Fruit fly (Drosophila melanogaster) whole organism, embryonic: Measurements from ENCODE around the gene mRRF1.

ENCODE experiments used
- ATbp ChIP-seq: fragments of 200-800 bp; sonication (Bioruptor generic); optimal IDR thresholded peaks from 2 replicates; lab custom pipeline; 2017; ENCODE audit warnings: missing biosample characterization, mild to moderate bottlenecking, missing genetic modification characterization, missing genetic modification reagents
- Ada2b ChIP-seq: fragments of 200-800 bp; sonication (Bioruptor generic); IDR thresholded peaks from 2 replicates; pipeline ENCODE4 v1.3.6; 2022; ENCODE audit warnings: missing biosample characterization, missing genetic modification characterization
- Atf6 ChIP-seq: fragments of 200-800 bp; sonication (Bioruptor generic); IDR thresholded peaks from 2 replicates; pipeline ENCODE4 v1.3.6; 2022; ENCODE audit warnings: missing biosample characterization, missing genetic modification characterization
- B-H2 ChIP-seq: fragments of 200-800 bp; sonication (Bioruptor generic); optimal IDR thresholded peaks from 2 replicates; lab custom pipeline; 2018; ENCODE audit warnings: missing biosample characterization, mild to moderate bottlenecking, missing genetic modification characterization
- BEAF-32 ChIP-seq: fragments of 200-800 bp; sonication (Bioruptor generic); optimal IDR thresholded peaks from 3 replicates; lab custom pipeline; 2017; ENCODE audit warnings: missing biosample characterization, missing genetic modification characterization, mild to moderate bottlenecking, moderate library complexity, missing genetic modification reagents
- CG10267 ChIP-seq: fragments of 200-800 bp; sonication (Bioruptor generic); optimal IDR thresholded peaks from 2 replicates; lab custom pipeline; 2018; ENCODE audit warnings: missing biosample characterization, mild to moderate bottlenecking, missing genetic modification characterization, moderate library complexity
- CG12299 ChIP-seq: fragments of 200-800 bp; sonication (Bioruptor generic); optimal IDR thresholded peaks from 2 replicates; lab custom pipeline; 2018; ENCODE audit warnings: missing biosample characterization, mild to moderate bottlenecking, missing genetic modification characterization
- CG13123 ChIP-seq: fragments of 200-800 bp; sonication (Bioruptor generic); optimal IDR thresholded peaks from 2 replicates; lab custom pipeline; 2016; ENCODE audit warnings: missing biosample characterization, missing genetic modification characterization
- CG13624 ChIP-seq: fragments of 200-800 bp; sonication (Bioruptor generic); optimal IDR thresholded peaks from 2 replicates; lab custom pipeline; 2016; ENCODE audit warnings: missing biosample characterization, missing genetic modification characterization
- CG13775 ChIP-seq: fragments of 200-800 bp; sonication (Bioruptor generic); optimal IDR thresholded peaks from 3 replicates; lab custom pipeline; 2017; ENCODE audit warnings: missing biosample characterization, mild to moderate bottlenecking, missing genetic modification characterization
- CG14860 ChIP-seq: fragments of 200-800 bp; sonication (Bioruptor generic); IDR thresholded peaks from 3 replicates; pipeline ENCODE4 v1.3.6; 2022; ENCODE audit warnings: missing biosample characterization, missing genetic modification characterization; ENCODE audit not compliant: partially characterized antibody
- CG15601 ChIP-seq: fragments of 200-800 bp; sonication (Bioruptor generic); optimal IDR thresholded peaks from 3 replicates; lab custom pipeline; 2019; ENCODE audit warnings: missing biosample characterization, mild to moderate bottlenecking, missing genetic modification characterization, moderate library complexity
- CG17385 ChIP-seq: fragments of 200-800 bp; sonication (Bioruptor generic); optimal IDR thresholded peaks from 3 replicates; lab custom pipeline; 2018; ENCODE audit warnings: missing biosample characterization, mild to moderate bottlenecking, missing genetic modification characterization
- CG18764 ChIP-seq: fragments of 200-800 bp; sonication (Bioruptor generic); optimal IDR thresholded peaks from 3 replicates; lab custom pipeline; 2016; ENCODE audit warnings: missing biosample characterization, missing genetic modification characterization
- CG2712 ChIP-seq: fragments of 200-800 bp; optimal IDR thresholded peaks from 3 replicates; lab custom pipeline; 2019; ENCODE audit warnings: missing biosample characterization, mild to moderate bottlenecking, missing genetic modification characterization, moderate library complexity
- CG2875 ChIP-seq: fragments of 200-800 bp; sonication (Bioruptor generic); optimal IDR thresholded peaks from 2 replicates; lab custom pipeline; 2017; ENCODE audit warnings: missing biosample characterization, mild to moderate bottlenecking, missing genetic modification characterization, missing genetic modification reagents
- CG32532 ChIP-seq: fragments of 200-800 bp; sonication (Bioruptor generic); IDR thresholded peaks from 2 replicates; pipeline ENCODE4 v1.3.6; 2022; ENCODE audit warnings: missing biosample characterization, missing genetic modification characterization
- CG3847 ChIP-seq: fragments of 200-800 bp; sonication (Bioruptor generic); IDR thresholded peaks from 2 replicates; pipeline ENCODE4 v1.3.6; 2022; ENCODE audit warnings: missing biosample characterization, missing genetic modification characterization
- CG3995 ChIP-seq: fragments of 200-800 bp; sonication (Bioruptor generic); optimal IDR thresholded peaks from 3 replicates; lab custom pipeline; 2016; ENCODE audit warnings: missing biosample characterization, missing genetic modification characterization
- CG4424 ChIP-seq: fragments of 200-800 bp; sonication (Bioruptor generic); optimal IDR thresholded peaks from 3 replicates; lab custom pipeline; 2016; ENCODE audit warnings: missing biosample characterization, missing genetic modification characterization
- CG4730 ChIP-seq: fragments of 200-800 bp; sonication (Bioruptor generic); IDR thresholded peaks from 2 replicates; pipeline ENCODE4 v1.3.6; 2022; ENCODE audit warnings: missing biosample characterization, missing genetic modification characterization
- CG7271 ChIP-seq: fragments of 200-800 bp; sonication (Bioruptor generic); optimal IDR thresholded peaks from 2 replicates; lab custom pipeline; 2018; ENCODE audit warnings: missing biosample characterization, mild to moderate bottlenecking, missing genetic modification characterization, moderate library complexity
- CG7839 ChIP-seq: fragments of 200-800 bp; sonication (Bioruptor generic); optimal IDR thresholded peaks from 3 replicates; lab custom pipeline; 2018; ENCODE audit warnings: missing biosample characterization, mild to moderate bottlenecking, missing genetic modification characterization, moderate library complexity
- CG7928 ChIP-seq: fragments of 200-800 bp; sonication (Bioruptor generic); optimal IDR thresholded peaks from 2 replicates; lab custom pipeline; 2017; ENCODE audit warnings: missing biosample characterization, mild to moderate bottlenecking, missing genetic modification characterization
- CG9215 ChIP-seq: fragments of 200-800 bp; sonication (Bioruptor generic); IDR thresholded peaks from 2 replicates; pipeline ENCODE4 v1.3.6; 2022; ENCODE audit warnings: missing biosample characterization, missing genetic modification characterization
- CG9437 ChIP-seq: fragments of 200-800 bp; sonication (Bioruptor generic); optimal IDR thresholded peaks from 2 replicates; lab custom pipeline; 2018; ENCODE audit warnings: missing biosample characterization, mild to moderate bottlenecking, missing genetic modification characterization
- CoRest ChIP-seq: fragments of 200-800 bp; sonication (Bioruptor generic); optimal IDR thresholded peaks from 3 replicates; lab custom pipeline; 2018; ENCODE audit warnings: missing biosample characterization, mild to moderate bottlenecking, missing genetic modification characterization, moderate library complexity
- E2f2 ChIP-seq: fragments of 200-800 bp; sonication (Bioruptor generic); IDR thresholded peaks from 2 replicates; pipeline ENCODE4 v1.3.6; 2022; ENCODE audit warnings: missing biosample characterization, missing genetic modification characterization
- H2.0 ChIP-seq: fragments of 200-800 bp; sonication (Bioruptor generic); IDR thresholded peaks from 2 replicates; pipeline ENCODE4 v1.3.6; 2022; ENCODE audit warnings: missing biosample characterization, missing genetic modification characterization
- HLH4C ChIP-seq: fragments of 200-800 bp; sonication (Bioruptor generic); IDR thresholded peaks from 3 replicates; pipeline ENCODE4 v1.3.6; 2022; ENCODE audit warnings: missing biosample characterization, missing genetic modification characterization; ENCODE audit not compliant: partially characterized antibody
- HmgD ChIP-seq: fragments of 200-800 bp; sonication (Bioruptor generic); optimal IDR thresholded peaks from 3 replicates; lab custom pipeline; 2016; ENCODE audit warnings: missing biosample characterization, missing genetic modification characterization
- Hsf ChIP-seq: fragments of 200-800 bp; sonication (Bioruptor generic); optimal IDR thresholded peaks from 3 replicates; lab custom pipeline; 2016; ENCODE audit warnings: missing biosample characterization, missing genetic modification characterization
- Nf-YC ChIP-seq: fragments of 200-800 bp; optimal IDR thresholded peaks from 3 replicates; lab custom pipeline; 2019; ENCODE audit warnings: missing biosample characterization, mild to moderate bottlenecking, missing genetic modification characterization, moderate library complexity
- Oaz ChIP-seq: fragments of 200-800 bp; sonication (Bioruptor generic); IDR thresholded peaks from 2 replicates; pipeline ENCODE4 v1.3.6; 2022; ENCODE audit warnings: missing biosample characterization, missing genetic modification characterization
- Xrp1 ChIP-seq: fragments of 200-800 bp; sonication (Bioruptor generic); IDR thresholded peaks from 2 replicates; pipeline ENCODE4 v1.3.6; 2022; ENCODE audit warnings: missing biosample characterization, missing genetic modification characterization
- ap ChIP-seq: fragments of 200-800 bp; sonication (Bioruptor generic); IDR thresholded peaks from 2 replicates; pipeline ENCODE4 v1.3.6; 2022; ENCODE audit warnings: missing biosample characterization, missing genetic modification characterization
- crp ChIP-seq, 2 experiments: fragments of 200-800 bp; sonication (Bioruptor generic); optimal IDR thresholded peaks; 2 replicates in 1 of 2; 3 replicates in 1 of 2; lab custom pipeline; 2017; ENCODE audit warnings: missing biosample characterization in 2 of 2, missing genetic modification characterization in 2 of 2, mild to moderate bottlenecking in 1 of 2, moderate library complexity in 1 of 2
- esg ChIP-seq: fragments of 200-800 bp; sonication (Bioruptor generic); conservative IDR thresholded peaks from 2 replicates; pipeline ENCODE4 v1.3.6; 2022; ENCODE audit warnings: missing biosample characterization, missing genetic modification characterization
- inv ChIP-seq: fragments of 200-800 bp; sonication (Bioruptor generic); IDR thresholded peaks from 2 replicates; pipeline ENCODE4 v1.3.6; 2022; ENCODE audit warnings: missing biosample characterization, missing genetic modification characterization; ENCODE audit not compliant: partially characterized antibody
- lov ChIP-seq, 2 experiments: fragments of 200-800 bp in 1 of 2; fragments of >200 bp in 1 of 2; sonication (Bioruptor generic) in 1 of 2; IDR thresholded peaks in 1 of 2; optimal IDR thresholded peaks in 1 of 2; 2 replicates in 1 of 2; 3 replicates in 1 of 2; pipeline versions ENCODE4 v1.3.6 to Lab custom; 2017 to 2022; ENCODE audit warnings: missing biosample characterization in 1 of 2, missing genetic modification characterization in 1 of 2
- otp ChIP-seq: fragments of 200-800 bp; sonication (Bioruptor generic); IDR thresholded peaks from 3 replicates; pipeline ENCODE4, ENCODE4 v1.3.6; 2022; ENCODE audit warnings: missing biosample characterization, missing genetic modification characterization
- peb ChIP-seq: fragments of 200-800 bp; sonication (Bioruptor generic); IDR thresholded peaks from 2 replicates; pipeline ENCODE4 v1.3.6; 2022; ENCODE audit warnings: missing biosample characterization, missing genetic modification characterization
- prd ChIP-seq, 3 experiments: fragments of >200 bp in 2 of 3; fragments of 200-800 bp in 1 of 3; sonication (Bioruptor generic) in 1 of 3; optimal IDR thresholded peaks in 2 of 3; IDR thresholded peaks in 1 of 3; 2 replicates in 2 of 3; 3 replicates in 1 of 3; pipeline versions ENCODE4 v1.3.6 to Lab custom; 2017 to 2022; ENCODE audit warnings: missing biosample characterization in 1 of 3, missing genetic modification characterization in 1 of 3
- psq ChIP-seq: fragments of 200-800 bp; sonication (Bioruptor generic); optimal IDR thresholded peaks from 2 replicates; lab custom pipeline; 2017; ENCODE audit warnings: missing biosample characterization, missing genetic modification characterization
- sqz ChIP-seq: fragments of 200-800 bp; sonication (Bioruptor generic); optimal IDR thresholded peaks from 3 replicates; lab custom pipeline; 2018; ENCODE audit warnings: missing biosample characterization, mild to moderate bottlenecking, missing genetic modification characterization
- sug ChIP-seq: fragments of 200-800 bp; optimal IDR thresholded peaks from 2 replicates; lab custom pipeline; 2019; ENCODE audit warnings: missing biosample characterization, mild to moderate bottlenecking, missing genetic modification characterization, moderate library complexity
- trem ChIP-seq: fragments of 200-800 bp; optimal IDR thresholded peaks from 3 replicates; lab custom pipeline; 2019; ENCODE audit warnings: missing biosample characterization, mild to moderate bottlenecking, missing genetic modification characterization, moderate library complexity
- vnd ChIP-seq: fragments of 200-800 bp; sonication (Bioruptor generic); IDR thresholded peaks from 3 replicates; pipeline ENCODE4 v1.3.6; 2022; ENCODE audit warnings: missing biosample characterization, missing genetic modification characterization; ENCODE audit not compliant: partially characterized antibody

The mRRF1 gene

dm6 chr3L:9370907-9371365, 6.8 kb downstream of the mRRF1 start, which contains the start of gene Fdx1 (continued):
- TF ChIP-seq CG9437 (peak; percentile 10), lov (optimal IDR thresholded peaks at IDR 0.05; lab: Kevin White, UChicago) (no peak), lov (GFP tag; IDR thresholded peaks at IDR 0.05; lab: Robert Waterston, UW) (no peak), CG15601 (peak; percentile 54), H2.0 (peak; percentile 47; the same call in 1 of the 2 replicates), Xrp1 (GFP tag; lab: Robert Waterston, UW) (peak; percentile 59; the same call in 1 of the 2 replicates), CG4730 (no peak), Oaz (GFP tag; lab: Robert Waterston, UW) (0 out of 2 replicates have a peak, but pooled peaks have one; percentile 13), trem (tag; lab: Kevin White, UChicago) (peak; percentile 34), CG2712 (tag; lab: Kevin White, UChicago) (peak; percentile 45), Hsf (GFP tag; lab: Kevin White, UChicago) (peak; percentile 8), HLH4C (GFP tag; lab: Robert Waterston, UW) (peak; percentile 73), CG3847 (GFP tag; lab: Robert Waterston, UW) (peak; percentile 36), esg (peak; percentile 21; the same call in 1 of the 2 replicates), CG3995 (GFP tag; lab: Kevin White, UChicago) (peak; percentile 97), B-H2 (GFP tag; lab: Kevin White, UChicago) (peak; percentile 18), ATbp (GFP tag; lab: Kevin White, UChicago) (no peak), inv (GFP tag; lab: Robert Waterston, UW) (peak; percentile 37; the same call in 1 of the 2 replicates), CG14860 (GFP tag; lab: Robert Waterston, UW) (peak; percentile 49; the same call in 2 of the 3 replicates), ap (GFP tag; lab: Robert Waterston, UW) (no peak; the same call in 1 of the 2 replicates), crp (GFP tag; optimal IDR thresholded peaks at IDR 0.05; lab: Kevin White, UChicago) (peak in 1 of 2 experiments; percentile 8), CG12299 (tag; lab: Kevin White, UChicago) (peak; percentile 7), prd (optimal IDR thresholded peaks at IDR 0.05; lab: Kevin White, UChicago) (no peak), prd (GFP tag; IDR thresholded peaks at IDR 0.05; lab: Robert Waterston, UW) (0 out of 3 replicates have a peak, but pooled peaks have one; percentile 33), Atf6 (GFP tag; lab: Robert Waterston, UW) (peak; percentile 59), E2f2 (GFP tag; lab: Robert Waterston, UW) (peak; percentile 90), CG4424 (GFP tag; lab: Kevin White, UChicago) (peak; percentile 19), CG32532 (peak; percentile 15; the same call in 1 of the 2 replicates), CG13775 (peak; percentile 27), BEAF-32 (peak; percentile 65), CoRest (tag; lab: Kevin White, UChicago) (peak; percentile 55), CG13123 (no peak), CG17385 (peak; percentile 28), CG9215 (no peak), CG13624 (peak; percentile 8), CG2875 (GFP tag; lab: Kevin White, UChicago) (no peak), CG7271 (tag; lab: Kevin White, UChicago) (no peak), sug (tag; lab: Kevin White, UChicago) (peak; percentile 61), peb (GFP tag; lab: Robert Waterston, UW) (no peak), otp (GFP tag; lab: Robert Waterston, UW) (no peak), vnd (0 out of 3 replicates have a peak, but pooled peaks have one; percentile 8), sqz (GFP tag; lab: Kevin White, UChicago) (peak; percentile 80), Nf-YC (tag; lab: Kevin White, UChicago) (peak; percentile 52), psq (GFP tag; lab: Kevin White, UChicago) (no peak), HmgD (GFP tag; lab: Kevin White, UChicago) (no peak), CG10267 (tag; lab: Kevin White, UChicago) (peak; percentile 39), CG7928 (GFP tag; lab: Kevin White, UChicago) (no peak), Ada2b (GFP tag; lab: Robert Waterston, UW) (peak; percentile 56), CG7839 (peak; percentile 32), CG18764 (GFP tag; lab: Kevin White, UChicago) (peak; percentile 21)
